Fruit fly (Drosophila melanogaster): ENCODE results near the gene twin.

Gene twin

DNA sequence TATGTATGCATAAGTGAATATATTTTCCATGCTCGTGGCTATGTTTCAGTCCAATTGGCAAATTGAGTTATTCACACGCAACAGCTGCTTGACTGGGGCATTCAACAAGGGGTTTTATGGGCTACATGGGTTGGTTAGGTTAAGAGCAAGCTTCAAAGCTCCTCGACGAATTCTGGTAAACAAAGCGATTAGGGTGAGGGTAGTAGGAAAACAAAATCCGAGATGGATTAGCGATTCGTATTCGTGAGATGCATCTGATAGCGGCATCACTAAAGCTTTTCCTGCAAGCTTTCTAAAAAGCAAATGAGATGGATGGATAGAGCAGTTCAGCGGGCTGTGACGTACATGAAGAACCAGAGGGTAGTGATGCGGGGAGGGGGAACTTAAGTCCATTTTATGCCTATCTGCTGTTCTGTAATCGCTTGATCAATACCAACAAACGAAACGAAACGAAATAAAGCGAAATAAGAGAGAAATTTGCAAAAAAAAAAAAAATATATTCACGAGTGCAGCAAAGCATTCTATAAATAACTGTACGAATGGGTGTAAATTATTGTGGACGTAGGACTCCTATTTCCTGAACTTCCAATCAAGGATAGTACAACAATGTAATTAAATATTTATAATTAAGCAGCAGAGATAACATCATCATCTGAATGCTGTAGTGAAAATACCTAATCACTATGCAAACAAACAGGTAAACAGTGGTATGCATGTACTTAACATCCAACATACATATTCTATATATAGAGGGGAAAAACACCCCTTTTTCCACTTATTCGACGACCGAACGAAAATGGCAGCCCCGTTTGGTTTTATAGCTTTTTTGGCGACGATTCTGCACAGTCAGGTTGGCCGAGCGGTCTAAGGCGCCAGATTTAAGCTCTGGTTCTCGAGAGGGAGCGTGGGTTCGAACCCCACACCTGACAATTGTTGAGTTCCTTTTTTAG lies 42.9 kb upstream of the twin start (continued):
- TF ChIP-seq Kr (GFP tag; optimal IDR thresholded peaks at IDR 0.05) (no peak), lilli (GFP tag; optimal IDR thresholded peaks at IDR 0.05) (no peak), gcm2 (GFP tag; optimal IDR thresholded peaks at IDR 0.05) (no peak), CG6791 (GFP tag; IDR thresholded peaks at IDR 0.05; ENCODE audit: partially characterized antibody) (0 out of 3 replicates have a peak, but pooled peaks have one; percentile 6), amos (GFP tag; IDR thresholded peaks at IDR 0.05; ENCODE audit: partially characterized antibody) (0 out of 2 replicates have a peak, but pooled peaks have one; percentile 28), jigr1 (GFP tag; IDR thresholded peaks at IDR 0.05) (no peak), CG6254 (GFP tag; optimal IDR thresholded peaks at IDR 0.05) (no peak), lab (GFP tag; optimal IDR thresholded peaks at IDR 0.05) (peak; percentile 32), Fer2 (tag; optimal IDR thresholded peaks at IDR 0.05) (no peak), CG9932 (GFP tag; IDR thresholded peaks at IDR 0.05) (no peak), CG7372 (GFP tag; IDR thresholded peaks at IDR 0.05) (no peak), wdn (GFP tag; IDR thresholded peaks at IDR 0.05) (no peak), CG6654 (GFP tag; optimal IDR thresholded peaks at IDR 0.05) (no peak), Trl (optimal IDR thresholded peaks at IDR 0.05) (no peak), Trl (GFP tag; optimal IDR thresholded peaks at IDR 0.05) (no peak), unpg (GFP tag; optimal IDR thresholded peaks at IDR 0.05) (no peak), CG14050 (GFP tag; IDR thresholded peaks at IDR 0.05) (no peak), CG4404 (GFP tag; IDR thresholded peaks at IDR 0.05) (no peak), Ada2b (GFP tag; IDR thresholded peaks at IDR 0.05) (no peak), slou (GFP tag; optimal IDR thresholded peaks at IDR 0.05) (no peak), tup (GFP tag; optimal IDR thresholded peaks at IDR 0.05) (no peak), lbe (GFP tag; optimal IDR thresholded peaks at IDR 0.05) (no peak), pan (optimal IDR thresholded peaks at IDR 0.05) (no peak), pan (GFP tag; optimal IDR thresholded peaks at IDR 0.05 in 1 of 2, IDR thresholded peaks at IDR 0.05 in 1 of 2) (no peak), slp2 (GFP tag; optimal IDR thresholded peaks at IDR 0.05) (no peak), Bdp1 (GFP tag; optimal IDR thresholded peaks at IDR 0.05) (peak; percentile 97), CG13894 (tag; optimal IDR thresholded peaks at IDR 0.05) (no peak), sna (GFP tag; IDR thresholded peaks at IDR 0.05; ENCODE audit: partially characterized antibody) (0 out of 2 replicates have a peak, but pooled peaks have one; percentile 30)

dm6 chr3R:24263588-24264413 lies 42.0 kb upstream of the twin start:
- TF ChIP-seq bbx (GFP tag; IDR thresholded peaks at IDR 0.05; ENCODE audit: partially characterized antibody) (no peak), Hey (tag; optimal IDR thresholded peaks at IDR 0.05) (peak; percentile 28), chinmo (GFP tag; IDR thresholded peaks at IDR 0.05; ENCODE audit: partially characterized antibody) (0 out of 4 replicates have a peak, but pooled peaks have one; percentile 42), cad (GFP tag; optimal IDR thresholded peaks at IDR 0.05) (no peak), pzg (GFP tag; optimal IDR thresholded peaks at IDR 0.05) (peak; percentile 1), Rfx (GFP tag; IDR thresholded peaks at IDR 0.05) (0 out of 2 replicates have a peak, but pooled peaks have one; percentile 8), nmo (GFP tag; optimal IDR thresholded peaks at IDR 0.05) (no peak), CG1647 (GFP tag; optimal IDR thresholded peaks at IDR 0.05) (no peak), lab (GFP tag; optimal IDR thresholded peaks at IDR 0.05) (peak; percentile 16), CG10979 (tag; optimal IDR thresholded peaks at IDR 0.05) (no peak), row (GFP tag; IDR thresholded peaks at IDR 0.05) (peak; percentile 58; the same call in 2 of the 3 replicates), dysf (GFP tag; IDR thresholded peaks at IDR 0.05) (0 out of 3 replicates have a peak, but pooled peaks have one; percentile 14), grau (tag; optimal IDR thresholded peaks at IDR 0.05) (peak; percentile 13), CG2116 (GFP tag; optimal IDR thresholded peaks at IDR 0.05) (peak; percentile 51), CG11504 (tag; optimal IDR thresholded peaks at IDR 0.05) (peak; percentile 17), ken (GFP tag; IDR thresholded peaks at IDR 0.05) (0 out of 3 replicates have a peak, but pooled peaks have one; percentile 13), CG14860 (GFP tag; IDR thresholded peaks at IDR 0.05; ENCODE audit: partially characterized antibody) (no peak), Fer3 (tag; optimal IDR thresholded peaks at IDR 0.05) (no peak), chm (GFP tag; IDR thresholded peaks at IDR 0.05) (0 out of 2 replicates have a peak, but pooled peaks have one; percentile 42), chn (GFP tag; optimal IDR thresholded peaks at IDR 0.05) (no peak)
